Fruit fly (Drosophila melanogaster): ENCODE measurements around the gene Spindly.

The Spindly gene

DNA sequence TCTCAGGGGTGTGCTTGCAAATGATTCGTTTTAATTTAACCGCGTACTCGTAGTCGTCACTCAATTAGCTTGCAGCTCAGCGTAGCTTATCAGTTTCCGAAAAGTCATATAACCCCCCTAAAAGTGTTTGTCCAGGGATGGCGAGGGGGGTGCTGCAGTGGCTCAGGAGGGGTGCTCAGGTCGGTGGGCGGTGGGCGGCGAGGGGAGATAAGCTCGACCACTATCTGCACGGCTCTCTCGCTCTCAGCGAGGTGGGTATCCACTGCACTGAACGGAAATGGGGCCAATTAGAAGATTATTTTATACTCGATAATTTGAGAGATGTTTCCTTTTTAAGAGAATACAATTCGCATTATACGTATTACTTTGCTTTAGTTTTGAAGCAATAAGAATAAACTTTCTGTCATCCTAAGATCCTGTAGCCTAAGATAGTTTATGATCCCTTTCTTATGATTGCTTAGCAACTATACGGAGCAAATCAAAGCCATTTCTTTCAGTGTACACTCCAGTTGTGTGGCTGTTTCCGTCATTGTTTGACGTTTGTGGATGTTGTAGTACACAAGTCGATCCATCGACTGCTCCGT lies 43.1 kb upstream of the Spindly start (continued):
- TF ChIP-seq sd (tag; optimal IDR thresholded peaks at IDR 0.05) (no peak), TFAM (GFP tag; optimal IDR thresholded peaks at IDR 0.05) (no peak), CG7372 (GFP tag; IDR thresholded peaks at IDR 0.05) (peak; percentile 64; the same call in 1 of the 2 replicates), Dbx (GFP tag; IDR thresholded peaks at IDR 0.05) (no peak; the same call in 2 of the 3 replicates), CG16863 (GFP tag; optimal IDR thresholded peaks at IDR 0.05) (no peak), tgo (GFP tag; IDR thresholded peaks at IDR 0.05) (peak; percentile 64), pb (GFP tag; optimal IDR thresholded peaks at IDR 0.05) (no peak), Hr39 (optimal IDR thresholded peaks at IDR 0.05) (no peak), CG30020 (tag; optimal IDR thresholded peaks at IDR 0.05) (peak; percentile 2), CG14441 (GFP tag; IDR thresholded peaks at IDR 0.05) (peak; percentile 56), CG1529 (GFP tag; optimal IDR thresholded peaks at IDR 0.05) (peak; percentile 39), ATbp (GFP tag; optimal IDR thresholded peaks at IDR 0.05) (peak; percentile 8), tna (GFP tag; IDR thresholded peaks at IDR 0.05; ENCODE audit: partially characterized antibody) (no peak), Neu2 (GFP tag; optimal IDR thresholded peaks at IDR 0.05; ENCODE audit: borderline replicate concordance) (no peak), gsb-n (tag; optimal IDR thresholded peaks at IDR 0.05) (peak; percentile 44), CG18599 (GFP tag; optimal IDR thresholded peaks at IDR 0.05) (peak; percentile 59), Gsc (GFP tag; IDR thresholded peaks at IDR 0.05) (0 out of 2 replicates have a peak, but pooled peaks have one; percentile 11), chn (GFP tag; optimal IDR thresholded peaks at IDR 0.05) (peak; percentile 48), CG32767 (GFP tag; IDR thresholded peaks at IDR 0.05) (peak; percentile 77), CG14014 (GFP tag; IDR thresholded peaks at IDR 0.05) (peak; percentile 64; the same call in 1 of the 2 replicates), CG12155 (GFP tag; optimal IDR thresholded peaks at IDR 0.05) (peak; percentile 23), sim (GFP tag; IDR thresholded peaks at IDR 0.05) (no peak), HmgD (GFP tag; optimal IDR thresholded peaks at IDR 0.05) (no peak), HLH4C (GFP tag; IDR thresholded peaks at IDR 0.05; ENCODE audit: partially characterized antibody) (no peak), peb (GFP tag; IDR thresholded peaks at IDR 0.05) (peak; percentile 44; the same call in 1 of the 2 replicates), CG11560 (tag; IDR thresholded peaks at IDR 0.05) (no peak), Dek (tag; optimal IDR thresholded peaks at IDR 0.05) (peak; percentile 54), D19B (GFP tag; optimal IDR thresholded peaks at IDR 0.05) (no peak), CG9609 (GFP tag; optimal IDR thresholded peaks at IDR 0.05) (peak; percentile 48), chm (GFP tag; IDR thresholded peaks at IDR 0.05) (no peak), ab (GFP tag; optimal IDR thresholded peaks at IDR 0.05) (no peak), da (GFP tag; optimal IDR thresholded peaks at IDR 0.05) (no peak), NK7.1 (GFP tag; optimal IDR thresholded peaks at IDR 0.05) (no peak), gem (tag; optimal IDR thresholded peaks at IDR 0.05) (peak; percentile 88), bowl (GFP tag; IDR thresholded peaks at IDR 0.05) (no peak), crol (GFP tag; IDR thresholded peaks at IDR 0.05) (peak; percentile 99), B-H1 (GFP tag; IDR thresholded peaks at IDR 0.05) (peak; percentile 39; the same call in 2 of the 3 replicates), ERR (GFP tag; optimal IDR thresholded peaks at IDR 0.05) (no peak), CG11247 (GFP tag; IDR thresholded peaks at IDR 0.05) (no peak), CG12299 (tag; optimal IDR thresholded peaks at IDR 0.05) (no peak), CG8924 (tag; optimal IDR thresholded peaks at IDR 0.05) (peak; percentile 56), sna (GFP tag; IDR thresholded peaks at IDR 0.05; ENCODE audit: partially characterized antibody) (no peak), CG17328 (GFP tag; IDR thresholded peaks at IDR 0.05) (0 out of 2 replicates have a peak, but pooled peaks have one; percentile 6), CG11695 (GFP tag; IDR thresholded peaks at IDR 0.05) (peak; percentile 69; the same call in 2 of the 3 replicates), C15 (GFP tag; IDR thresholded peaks at IDR 0.05) (no peak), ewg (GFP tag; optimal IDR thresholded peaks at IDR 0.05) (peak; percentile 52), NfI (GFP tag; optimal IDR thresholded peaks at IDR 0.05) (peak; percentile 66), CG6272 (GFP tag; IDR thresholded peaks at IDR 0.05) (peak; percentile 28; the same call in 1 of the 2 replicates), kah (GFP tag; optimal IDR thresholded peaks at IDR 0.05) (peak; percentile 21), Hr78 (GFP tag; optimal IDR thresholded peaks at IDR 0.05) (no peak), CG1233 (GFP tag; optimal IDR thresholded peaks at IDR 0.05) (peak; percentile 24)

Measured in whole organism, embryonic.